Fruit fly (Drosophila melanogaster) whole organism, embryonic: ENCODE results near the gene Helz.

Experiments used
- Abd-B ChIP-seq: fragments of 200-800 bp; sonication (Bioruptor generic); optimal IDR thresholded peaks from 2 replicates; lab custom pipeline; 2018; ENCODE audit warnings: missing biosample characterization, mild to moderate bottlenecking, missing genetic modification characterization, moderate library complexity
- Antp ChIP-seq: fragments of 200-800 bp; sonication (Bioruptor generic); optimal IDR thresholded peaks from 3 replicates; lab custom pipeline; 2016; ENCODE audit warnings: missing biosample characterization, missing genetic modification characterization
- CG10274 ChIP-seq: fragments of 200-800 bp; sonication (Bioruptor generic); optimal IDR thresholded peaks from 3 replicates; lab custom pipeline; 2017; ENCODE audit warnings: missing biosample characterization, mild to moderate bottlenecking, missing genetic modification characterization
- CG11085 ChIP-seq: fragments of 200-800 bp; sonication (Bioruptor generic); IDR thresholded peaks from 2 replicates; pipeline ENCODE4 v1.3.6; 2022; ENCODE audit warnings: missing biosample characterization, missing genetic modification characterization
- CG12744 ChIP-seq: fragments of 200-800 bp; sonication (Bioruptor generic); optimal IDR thresholded peaks from 2 replicates; lab custom pipeline; 2016; ENCODE audit warnings: missing biosample characterization, missing genetic modification characterization
- CG15011 ChIP-seq: fragments of 200-800 bp; sonication (Bioruptor generic); optimal IDR thresholded peaks from 3 replicates; lab custom pipeline; 2018; ENCODE audit warnings: missing biosample characterization, mild to moderate bottlenecking, missing genetic modification characterization
- CG17829 ChIP-seq: fragments of 200-800 bp; optimal IDR thresholded peaks from 2 replicates; lab custom pipeline; 2019; ENCODE audit warnings: missing biosample characterization, mild to moderate bottlenecking, missing genetic modification characterization, moderate library complexity
- CG18262 ChIP-seq: fragments of 200-800 bp; optimal IDR thresholded peaks from 3 replicates; lab custom pipeline; 2019; ENCODE audit warnings: missing biosample characterization, mild to moderate bottlenecking, missing genetic modification characterization, moderate library complexity
- CG2120 ChIP-seq: fragments of 200-800 bp; sonication (Bioruptor generic); optimal IDR thresholded peaks from 3 replicates; lab custom pipeline; 2016; ENCODE audit warnings: missing biosample characterization, missing genetic modification characterization
- CG2202 ChIP-seq: fragments of 200-800 bp; sonication (Bioruptor generic); optimal IDR thresholded peaks from 2 replicates; lab custom pipeline; 2018; ENCODE audit warnings: missing biosample characterization, mild to moderate bottlenecking, missing genetic modification characterization
- CG32767 ChIP-seq: fragments of 200-800 bp; sonication (Bioruptor generic); IDR thresholded peaks from 2 replicates; pipeline ENCODE4 v1.3.6; 2022; ENCODE audit warnings: missing biosample characterization, missing genetic modification characterization
- CG34376 ChIP-seq: fragments of 200-800 bp; sonication (Bioruptor generic); optimal IDR thresholded peaks from 2 replicates; lab custom pipeline; 2018; ENCODE audit warnings: missing biosample characterization, mild to moderate bottlenecking, missing genetic modification characterization
- CG3726 ChIP-seq: fragments of 200-800 bp; sonication (Bioruptor generic); IDR thresholded peaks from 3 replicates; pipeline ENCODE4, ENCODE4 v1.3.6; 2022; ENCODE audit warnings: missing biosample characterization, missing genetic modification characterization
- CG3838 ChIP-seq: fragments of 200-800 bp; sonication (Bioruptor generic); optimal IDR thresholded peaks from 3 replicates; lab custom pipeline; 2016; ENCODE audit warnings: missing biosample characterization, missing genetic modification characterization
- CG3995 ChIP-seq: fragments of 200-800 bp; sonication (Bioruptor generic); optimal IDR thresholded peaks from 3 replicates; lab custom pipeline; 2016; ENCODE audit warnings: missing biosample characterization, missing genetic modification characterization
- CG4854 ChIP-seq: fragments of 200-800 bp; sonication (Bioruptor generic); optimal IDR thresholded peaks from 2 replicates; lab custom pipeline; 2016; ENCODE audit warnings: missing biosample characterization, missing genetic modification characterization, inconsistent platforms
- CG5180 ChIP-seq: fragments of 200-800 bp; sonication (Bioruptor generic); optimal IDR thresholded peaks from 3 replicates; lab custom pipeline; 2017; ENCODE audit warnings: missing biosample characterization, missing genetic modification characterization, mild to moderate bottlenecking, moderate library complexity, missing genetic modification reagents
- CG6654 ChIP-seq: fragments of 200-800 bp; sonication (Bioruptor generic); optimal IDR thresholded peaks from 2 replicates; lab custom pipeline; 2017; ENCODE audit warnings: missing biosample characterization, mild to moderate bottlenecking, missing genetic modification characterization
- CG7928 ChIP-seq: fragments of 200-800 bp; sonication (Bioruptor generic); optimal IDR thresholded peaks from 2 replicates; lab custom pipeline; 2017; ENCODE audit warnings: missing biosample characterization, mild to moderate bottlenecking, missing genetic modification characterization
- CG9817 ChIP-seq: fragments of 200-800 bp; sonication (Bioruptor generic); optimal IDR thresholded peaks from 2 replicates; lab custom pipeline; 2018; ENCODE audit warnings: missing biosample characterization, mild to moderate bottlenecking, missing genetic modification characterization, moderate library complexity
- CTCF ChIP-seq: fragments of 200-800 bp; sonication (Bioruptor generic); optimal IDR thresholded peaks from 2 replicates; lab custom pipeline; 2017; ENCODE audit warnings: missing biosample characterization, mild to moderate bottlenecking, missing genetic modification characterization, moderate library complexity
- Chrac-16 ChIP-seq: fragments of 200-800 bp; sonication (Bioruptor generic); optimal IDR thresholded peaks from 3 replicates; lab custom pipeline; 2016; ENCODE audit warnings: missing biosample characterization, missing genetic modification characterization
- Dad ChIP-seq: fragments of 200-800 bp; sonication (Bioruptor generic); optimal IDR thresholded peaks from 3 replicates; lab custom pipeline; 2016; ENCODE audit warnings: missing biosample characterization, missing genetic modification characterization
- Doc2 ChIP-seq: fragments of 200-800 bp; sonication (Bioruptor generic); IDR thresholded peaks from 2 replicates; pipeline ENCODE4 v1.3.6; 2022; ENCODE audit warnings: missing biosample characterization, missing genetic modification characterization
- Dp ChIP-seq: fragments of 200-800 bp; sonication (Bioruptor generic); optimal IDR thresholded peaks from 2 replicates; lab custom pipeline; 2018; ENCODE audit warnings: missing biosample characterization, mild to moderate bottlenecking, missing genetic modification characterization, moderate library complexity
- Drgx ChIP-seq: fragments of 200-800 bp; sonication (Bioruptor generic); IDR thresholded peaks from 2 replicates; pipeline ENCODE4 v1.3.6; 2022; ENCODE audit warnings: missing biosample characterization, missing genetic modification characterization
- Hmx ChIP-seq: fragments of 200-800 bp; sonication (Bioruptor generic); optimal IDR thresholded peaks from 2 replicates; lab custom pipeline; 2016; ENCODE audit warnings: missing biosample characterization, missing genetic modification characterization
- Lim3 ChIP-seq: fragments of 200-800 bp; sonication (Bioruptor generic); IDR thresholded peaks from 2 replicates; pipeline ENCODE4 v1.3.6; 2022; ENCODE audit warnings: missing biosample characterization, missing genetic modification characterization
- Lpt ChIP-seq: fragments of >200 bp; optimal IDR thresholded peaks from 2 replicates; lab custom pipeline; 2018; ENCODE audit warnings: missing biosample characterization, missing genetic modification characterization
- Mrtf ChIP-seq: fragments of 200-800 bp; sonication (Bioruptor generic); IDR thresholded peaks from 3 replicates; pipeline ENCODE4 v1.3.6; 2022; ENCODE audit warnings: missing biosample characterization, missing genetic modification characterization
- bcd ChIP-seq: fragments of 200-800 bp; sonication (Bioruptor generic); optimal IDR thresholded peaks from 2 replicates; lab custom pipeline; 2017; ENCODE audit warnings: missing biosample characterization, mild to moderate bottlenecking, missing genetic modification characterization
- chn ChIP-seq: fragments of 200-800 bp; sonication (Bioruptor generic); optimal IDR thresholded peaks from 2 replicates; lab custom pipeline; 2016; ENCODE audit warnings: missing biosample characterization, missing genetic modification characterization
- crp ChIP-seq, 2 experiments: fragments of 200-800 bp; sonication (Bioruptor generic); optimal IDR thresholded peaks; 2 replicates in 1 of 2; 3 replicates in 1 of 2; lab custom pipeline; 2017; ENCODE audit warnings: missing biosample characterization in 2 of 2, missing genetic modification characterization in 2 of 2, mild to moderate bottlenecking in 1 of 2, moderate library complexity in 1 of 2
- cwo ChIP-seq: fragments of 200-800 bp; sonication (Bioruptor generic); optimal IDR thresholded peaks from 3 replicates; lab custom pipeline; 2017; ENCODE audit warnings: missing biosample characterization, missing genetic modification characterization, mild to moderate bottlenecking, moderate library complexity, missing genetic modification reagents
- dimm ChIP-seq: fragments of 200-800 bp; sonication (Bioruptor generic); IDR thresholded peaks from 2 replicates; pipeline ENCODE4 v1.3.6; 2022; ENCODE audit warnings: missing biosample characterization, missing genetic modification characterization
- fd64A ChIP-seq: fragments of 200-800 bp; sonication (Bioruptor generic); optimal IDR thresholded peaks from 3 replicates; lab custom pipeline; 2018; ENCODE audit warnings: missing biosample characterization, mild to moderate bottlenecking, missing genetic modification characterization
- fu2 ChIP-seq: fragments of 200-800 bp; sonication (Bioruptor generic); optimal IDR thresholded peaks from 2 replicates; lab custom pipeline; 2016; ENCODE audit warnings: missing biosample characterization, missing genetic modification characterization
- gce ChIP-seq: fragments of 200-800 bp; sonication (Bioruptor generic); IDR thresholded peaks from 3 replicates; pipeline ENCODE4 v1.3.6; 2022; ENCODE audit warnings: missing biosample characterization, missing genetic modification characterization
- hkb ChIP-seq, 2 experiments: fragments of 200-800 bp in 1 of 2; fragments of >200 bp in 1 of 2; sonication (Bioruptor generic) in 1 of 2; IDR thresholded peaks in 1 of 2; optimal IDR thresholded peaks in 1 of 2; 2 replicates each; pipeline versions ENCODE4 v1.3.6 to Lab custom; 2017 to 2022; ENCODE audit warnings: missing biosample characterization in 1 of 2, missing genetic modification characterization in 1 of 2
- jumu ChIP-seq: fragments of 200-800 bp; sonication (Bioruptor generic); optimal IDR thresholded peaks from 3 replicates; lab custom pipeline; 2016; ENCODE audit warnings: missing biosample characterization, missing genetic modification characterization
- maf-S ChIP-seq: fragments of 200-800 bp; sonication (Bioruptor generic); optimal IDR thresholded peaks from 2 replicates; lab custom pipeline; 2016; ENCODE audit warnings: missing biosample characterization, missing genetic modification characterization
- nerfin-1 ChIP-seq: fragments of 200-800 bp; sonication (Bioruptor generic); optimal IDR thresholded peaks from 3 replicates; lab custom pipeline; 2019; ENCODE audit warnings: missing biosample characterization, mild to moderate bottlenecking, missing genetic modification characterization, moderate library complexity
- prd ChIP-seq, 3 experiments: fragments of >200 bp in 2 of 3; fragments of 200-800 bp in 1 of 3; sonication (Bioruptor generic) in 1 of 3; optimal IDR thresholded peaks in 2 of 3; IDR thresholded peaks in 1 of 3; 2 replicates in 2 of 3; 3 replicates in 1 of 3; pipeline versions ENCODE4 v1.3.6 to Lab custom; 2017 to 2022; ENCODE audit warnings: missing biosample characterization in 1 of 3, missing genetic modification characterization in 1 of 3
- repo ChIP-seq: fragments of 200-800 bp; sonication (Bioruptor generic); optimal IDR thresholded peaks from 2 replicates; lab custom pipeline; 2016; ENCODE audit warnings: missing biosample characterization, missing genetic modification characterization
- salm ChIP-seq: fragments of 200-800 bp; sonication (Bioruptor generic); optimal IDR thresholded peaks from 2 replicates; lab custom pipeline; 2018; ENCODE audit warnings: missing biosample characterization, mild to moderate bottlenecking, missing genetic modification characterization
- slbo ChIP-seq: fragments of 200-800 bp; sonication (Bioruptor generic); IDR thresholded peaks from 2 replicates; pipeline ENCODE4 v1.3.6; 2022; ENCODE audit warnings: missing biosample characterization, missing genetic modification characterization
- ttk ChIP-seq: fragments of 200-800 bp; sonication (Bioruptor generic); IDR thresholded peaks from 2 replicates; pipeline ENCODE4 v2.1.2; 2022; ENCODE audit warnings: missing biosample characterization, missing genetic modification characterization
- unc-4 ChIP-seq: fragments of 200-800 bp; sonication (Bioruptor generic); IDR thresholded peaks from 2 replicates; pipeline ENCODE4 v1.3.6; 2022; ENCODE audit warnings: missing biosample characterization, missing genetic modification characterization; ENCODE audit not compliant: partially characterized antibody
- zfh1 ChIP-seq: fragments of 200-800 bp; sonication (Bioruptor generic); IDR thresholded peaks from 3 replicates; pipeline ENCODE4 v1.3.6; 2022; ENCODE audit warnings: missing biosample characterization, missing genetic modification characterization

Helz gene

dm6 chr3L:14786230-14786850, 3.4 kb upstream of the Helz start, which contains the start of the genes bmm and Tdrd3 (continued):
- TF ChIP-seq ttk: peak; percentile 61; the same call in 1 of the 2 replicates
- TF ChIP-seq maf-S (GFP tag; lab: Kevin White, UChicago): peak; percentile 61
- peak; percentile 58 for TF ChIP-seq fu2
- no peak for TF ChIP-seq CG6654 (GFP tag; lab: Kevin White, UChicago)
- TF ChIP-seq cwo (GFP tag; lab: Kevin White, UChicago): peak; percentile 69
- peak; percentile 82 for TF ChIP-seq unc-4 (GFP tag; lab: Robert Waterston, UW)
- TF ChIP-seq Mrtf: peak; percentile 65; the same call in 2 of the 3 replicates
- TF ChIP-seq CG12744 (GFP tag; lab: Kevin White, UChicago): no peak
- TF ChIP-seq bcd (GFP tag; lab: Kevin White, UChicago): peak; percentile 80
- peak; percentile 20 for TF ChIP-seq repo (GFP tag; lab: Kevin White, UChicago)
- peak; percentile 86 for TF ChIP-seq CG9817 (tag; lab: Kevin White, UChicago)
- TF ChIP-seq salm (tag; lab: Kevin White, UChicago): peak; percentile 67
- TF ChIP-seq prd (optimal IDR thresholded peaks at IDR 0.05; lab: Kevin White, UChicago): no peak
- TF ChIP-seq prd (GFP tag; IDR thresholded peaks at IDR 0.05; lab: Robert Waterston, UW): peak; percentile 82; the same call in 2 of the 3 replicates
- peak; percentile 88 for TF ChIP-seq CG18262
- no peak for TF ChIP-seq Dad (GFP tag; lab: Kevin White, UChicago)
- TF ChIP-seq dimm: 0 out of 2 replicates have a peak, but pooled peaks have one; percentile 7
- peak; percentile 87 for TF ChIP-seq CG17829 (tag; lab: Kevin White, UChicago)
- no peak for TF ChIP-seq CG2202 (tag; lab: Kevin White, UChicago)
- peak; percentile 48 for TF ChIP-seq CG3838 (GFP tag; lab: Kevin White, UChicago)
- peak; percentile 49 for TF ChIP-seq CG34376 (GFP tag; lab: Kevin White, UChicago)
- TF ChIP-seq Lim3 (GFP tag; lab: Robert Waterston, UW): no peak
- peak; percentile 39 for TF ChIP-seq CG3995 (GFP tag; lab: Kevin White, UChicago)
- TF ChIP-seq Dp (GFP tag; lab: Kevin White, UChicago): peak; percentile 9
- TF ChIP-seq gce: no peak; the same call in 2 of the 3 replicates
- TF ChIP-seq Antp (GFP tag; lab: Kevin White, UChicago): peak; percentile 74
- peak; percentile 67; the same call in 2 of the 3 replicates for TF ChIP-seq zfh1 (GFP tag; lab: Robert Waterston, UW)
- TF ChIP-seq CG3726: peak; percentile 31; the same call in 1 of the 3 replicates
- TF ChIP-seq CTCF (GFP tag; lab: Kevin White, UChicago): no peak
- TF ChIP-seq Doc2 (GFP tag; lab: Robert Waterston, UW): no peak
- TF ChIP-seq Hmx (GFP tag; lab: Kevin White, UChicago): no peak
- TF ChIP-seq Drgx (GFP tag; lab: Robert Waterston, UW): peak; percentile 50; the same call in 1 of the 2 replicates
- peak; percentile 94 for TF ChIP-seq slbo (GFP tag; lab: Robert Waterston, UW)
- peak; percentile 79 for TF ChIP-seq Chrac-16 (GFP tag; lab: Kevin White, UChicago)
- peak; percentile 54 for TF ChIP-seq chn (GFP tag; lab: Kevin White, UChicago)
- peak; percentile 44 for TF ChIP-seq CG15011
- peak in 1 of 2 experiments; percentile 20 for TF ChIP-seq crp (GFP tag; optimal IDR thresholded peaks at IDR 0.05; lab: Kevin White, UChicago)
- peak; percentile 84 for TF ChIP-seq CG2120 (GFP tag; lab: Kevin White, UChicago)
- TF ChIP-seq Lpt (GFP tag; lab: Kevin White, UChicago): no peak
- TF ChIP-seq CG11085 (GFP tag; lab: Robert Waterston, UW): peak; percentile 78
- peak; percentile 55 for TF ChIP-seq CG32767
- TF ChIP-seq CG4854: peak; percentile 24
- TF ChIP-seq CG7928 (GFP tag; lab: Kevin White, UChicago): no peak
- peak; percentile 68 for TF ChIP-seq nerfin-1 (tag; lab: Kevin White, UChicago)
- TF ChIP-seq hkb (optimal IDR thresholded peaks at IDR 0.05; lab: Kevin White, UChicago): no peak
- peak; percentile 42; the same call in 1 of the 2 replicates for TF ChIP-seq hkb (GFP tag; IDR thresholded peaks at IDR 0.05; lab: Robert Waterston, UW)
- no peak for TF ChIP-seq fd64A (GFP tag; lab: Kevin White, UChicago)
- peak; percentile 4 for TF ChIP-seq jumu (GFP tag; lab: Kevin White, UChicago)
- TF ChIP-seq CG10274 (GFP tag; lab: Kevin White, UChicago): no peak
- TF ChIP-seq Abd-B (GFP tag; lab: Kevin White, UChicago): peak; percentile 89
- peak; percentile 45 for TF ChIP-seq CG5180 (GFP tag; lab: Kevin White, UChicago)
